Worm (Caenorhabditis elegans) whole organism, late embryonic: ENCODE measurements around the gene klp-7.

Experiments used
- ceh-2 ChIP-seq: sonication (generic microtip); optimal IDR thresholded peaks from 2 replicates; lab custom pipeline; 2016; ENCODE audit warnings: missing genotype, missing genetic modification characterization, missing compliant biosample characterization
- eyg-1 ChIP-seq: sonication (generic microtip); optimal IDR thresholded peaks from 2 replicates; lab custom pipeline; 2016; ENCODE audit warnings: missing genotype, missing genetic modification characterization, missing compliant biosample characterization
- syd-9 ChIP-seq: sonication (generic microtip); optimal IDR thresholded peaks from 2 replicates; lab custom pipeline; 2016; ENCODE audit warnings: mild to moderate bottlenecking, missing genetic modification characterization, moderate library complexity, missing compliant biosample characterization
- tbx-2 ChIP-seq: sonication (generic microtip); optimal IDR thresholded peaks from 2 replicates; lab custom pipeline; 2016; ENCODE audit warnings: missing genetic modification characterization, missing compliant biosample characterization

DNA sequence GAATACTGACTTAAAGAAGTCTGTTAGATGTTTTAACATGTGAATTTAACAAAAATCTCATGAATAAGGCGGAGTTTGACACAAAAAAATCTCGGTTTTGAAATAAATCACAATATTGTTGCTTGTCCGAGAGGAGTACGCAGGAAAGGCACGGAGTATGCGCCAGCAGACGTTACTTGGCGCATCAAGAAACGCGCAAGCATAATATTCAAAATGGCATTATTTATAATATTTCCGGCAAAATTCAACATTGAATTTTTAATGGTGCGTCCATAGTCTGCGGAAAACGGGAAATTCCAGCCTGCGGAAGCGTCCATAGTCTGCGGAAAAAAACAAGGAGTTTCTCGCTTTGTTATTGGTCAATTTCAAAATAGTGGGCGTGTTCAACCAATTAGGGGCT lies 39.1 kb downstream of the klp-7 start, which contains the start of gene pde-12:
- TF ChIP-seq ceh-2 (no peak), tbx-2 (no peak), eyg-1 (tag; lab: Kevin White, UChicago) (no peak), syd-9 (tag; lab: Kevin White, UChicago) (no peak)
